Worm (Caenorhabditis elegans): ENCODE results near the gene R08F11.7.

DNA sequence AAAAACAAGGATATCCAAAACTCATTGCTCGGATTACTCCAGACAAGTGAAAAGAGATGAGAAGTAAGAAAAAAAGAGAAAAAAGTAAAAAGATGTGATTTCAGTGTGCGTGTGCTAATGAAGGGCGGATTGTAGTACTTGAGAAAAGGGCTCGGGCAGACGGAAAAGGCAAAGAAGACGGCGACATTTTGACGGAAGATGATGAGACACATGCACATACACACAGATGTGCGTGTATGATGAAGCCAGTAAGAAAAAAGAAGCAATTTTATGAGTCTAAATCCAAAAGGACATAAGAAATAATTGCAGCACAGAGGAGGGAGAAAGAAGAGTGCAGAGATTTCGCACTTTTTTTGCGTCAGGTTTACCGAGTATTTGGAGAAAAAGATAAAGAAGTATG lies 1.3 kb upstream of the R08F11.7 start:
- no peak for TF ChIP-seq dao-5 (tag; optimal IDR thresholded peaks at IDR 0.05)
- TF ChIP-seq him-1 (tag; optimal IDR thresholded peaks at IDR 0.05): no peak
